Fruit fly (Drosophila melanogaster): Measurements from ENCODE around the gene msl-3.

Gene msl-3

DNA sequence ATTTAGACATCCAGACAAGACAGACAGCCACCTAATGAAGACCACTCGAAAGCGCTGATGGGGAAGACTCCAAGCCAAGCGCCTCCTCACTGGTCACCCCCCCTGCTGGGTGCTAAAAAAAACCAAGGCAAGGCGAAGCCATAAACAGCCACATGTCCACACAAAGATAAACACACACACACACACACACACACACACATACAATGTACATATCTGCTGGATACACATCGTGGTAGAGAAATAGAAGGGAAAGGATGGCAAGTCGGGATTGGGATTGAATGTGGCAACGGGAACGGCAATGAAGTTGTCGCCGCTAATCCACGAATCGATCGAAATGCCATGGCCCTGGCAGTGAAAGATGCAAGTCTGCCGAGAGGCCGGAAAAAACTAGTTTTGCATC lies 24.1 kb upstream of the msl-3 start:
- TF ChIP-seq psq (optimal IDR thresholded peaks at IDR 0.05) (no peak), CG8478 (optimal IDR thresholded peaks at IDR 0.05) (no peak), usp (GFP tag; optimal IDR thresholded peaks at IDR 0.05) (no peak), pan (optimal IDR thresholded peaks at IDR 0.05) (no peak), EcR (GFP tag; optimal IDR thresholded peaks at IDR 0.05) (no peak), Dll (optimal IDR thresholded peaks at IDR 0.05) (no peak)

DNA sequence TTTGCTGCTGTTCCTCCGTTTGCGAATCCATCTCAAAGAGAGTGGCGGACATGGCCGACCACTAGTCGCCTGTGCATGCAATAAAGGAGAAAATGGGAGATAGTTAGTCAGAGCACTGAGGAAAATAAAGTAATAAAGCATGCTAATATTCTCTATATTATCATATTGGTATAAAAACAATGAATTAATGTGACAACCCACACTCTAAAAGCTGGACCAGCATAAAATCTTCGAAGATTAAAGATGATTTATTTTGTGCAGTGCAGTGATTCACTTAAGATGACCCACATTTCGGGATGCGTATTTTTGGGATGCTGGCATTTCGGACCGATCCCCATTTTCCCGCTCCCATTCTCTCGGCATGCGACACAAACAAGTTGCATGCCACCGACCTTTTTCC lies 22.5 kb upstream of the msl-3 start:
- no peak for TF ChIP-seq CG8478 (optimal IDR thresholded peaks at IDR 0.05)
- no peak for TF ChIP-seq Dll (optimal IDR thresholded peaks at IDR 0.05)
- TF ChIP-seq psq (optimal IDR thresholded peaks at IDR 0.05) = no peak

DNA sequence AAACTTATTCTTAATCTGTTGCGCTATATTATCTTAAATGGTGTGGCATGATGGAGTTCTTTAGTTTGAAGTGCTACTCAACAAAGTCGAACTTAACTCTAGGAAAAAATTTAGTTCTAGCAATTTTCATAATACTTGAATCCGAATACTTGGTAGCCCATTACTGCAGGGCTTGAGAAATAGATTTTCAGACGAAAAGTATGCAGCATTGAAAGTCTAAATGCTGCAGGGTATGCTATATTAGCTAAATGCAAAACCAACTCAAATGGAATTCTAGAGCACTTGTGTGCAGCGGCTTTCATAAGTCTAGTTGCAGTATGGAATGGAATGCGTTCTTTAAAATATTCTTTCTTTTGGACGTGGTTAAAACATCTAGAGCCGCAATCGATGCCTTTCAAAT lies 17.9 kb upstream of the msl-3 start:
- TF ChIP-seq EcR (GFP tag; optimal IDR thresholded peaks at IDR 0.05) = no peak
- TF ChIP-seq CG8478 (optimal IDR thresholded peaks at IDR 0.05) = no peak
- TF ChIP-seq psq (optimal IDR thresholded peaks at IDR 0.05) = no peak

DNA sequence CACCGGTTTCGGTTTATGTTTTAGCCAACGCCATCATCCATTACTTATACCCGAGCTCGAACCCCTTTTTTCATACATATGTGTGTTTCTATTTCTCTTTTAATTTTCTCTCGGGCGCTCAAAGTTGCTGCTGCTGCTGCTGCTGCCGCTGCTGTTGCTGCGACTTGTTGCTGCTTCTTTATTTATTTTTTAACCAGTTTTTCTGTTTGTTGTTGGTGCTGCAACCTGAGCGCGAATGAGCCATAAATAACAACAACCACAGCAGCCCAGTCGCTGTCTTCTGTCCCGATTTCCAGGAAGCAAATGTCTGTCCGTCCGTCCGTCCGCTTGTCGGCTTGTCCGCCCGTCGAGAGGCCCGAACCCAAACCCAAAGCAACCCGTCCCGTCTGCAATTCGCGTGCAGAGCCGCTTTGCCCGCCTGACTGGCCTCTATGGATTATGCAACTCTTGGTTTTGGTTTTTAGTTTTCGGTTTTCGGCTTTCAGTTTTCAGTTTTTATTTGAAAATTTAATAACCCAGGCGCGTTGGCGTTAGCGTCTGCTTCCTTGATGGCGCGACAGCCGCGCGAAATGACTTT lies 12.4 kb upstream of the msl-3 start:
- TF ChIP-seq pan (optimal IDR thresholded peaks at IDR 0.05) = no peak
- TF ChIP-seq CG8478 (optimal IDR thresholded peaks at IDR 0.05) = no peak
- no peak for TF ChIP-seq Dll (optimal IDR thresholded peaks at IDR 0.05)
- no peak for TF ChIP-seq psq (optimal IDR thresholded peaks at IDR 0.05)
- no peak for TF ChIP-seq EcR (GFP tag; optimal IDR thresholded peaks at IDR 0.05)
- TF ChIP-seq usp (GFP tag; optimal IDR thresholded peaks at IDR 0.05) = no peak

DNA sequence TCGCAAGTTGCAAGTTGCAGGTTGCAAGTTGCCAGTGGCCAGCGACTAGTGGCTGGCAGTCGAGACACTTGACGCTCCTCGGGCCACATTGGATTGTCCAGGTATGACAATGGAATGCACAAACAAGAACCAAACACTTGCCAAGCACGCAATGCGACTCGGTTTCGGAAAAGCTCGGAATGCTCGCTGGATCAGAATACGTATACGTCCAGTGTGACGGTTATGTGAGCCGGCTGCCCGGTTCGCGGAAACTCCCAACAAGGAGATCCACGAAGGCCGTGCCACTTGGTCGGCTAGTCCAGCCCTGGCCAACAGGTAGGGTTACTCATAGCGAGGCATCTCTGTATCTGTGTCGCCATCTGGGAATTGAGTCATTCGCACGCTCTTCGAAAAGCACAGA lies 11.3 kb upstream of the msl-3 start:
- TF ChIP-seq Dll (optimal IDR thresholded peaks at IDR 0.05) (no peak), psq (optimal IDR thresholded peaks at IDR 0.05) (no peak), usp (GFP tag; optimal IDR thresholded peaks at IDR 0.05) (no peak), EcR (GFP tag; optimal IDR thresholded peaks at IDR 0.05) (no peak), CG8478 (optimal IDR thresholded peaks at IDR 0.05) (no peak), pan (optimal IDR thresholded peaks at IDR 0.05) (no peak)

DNA sequence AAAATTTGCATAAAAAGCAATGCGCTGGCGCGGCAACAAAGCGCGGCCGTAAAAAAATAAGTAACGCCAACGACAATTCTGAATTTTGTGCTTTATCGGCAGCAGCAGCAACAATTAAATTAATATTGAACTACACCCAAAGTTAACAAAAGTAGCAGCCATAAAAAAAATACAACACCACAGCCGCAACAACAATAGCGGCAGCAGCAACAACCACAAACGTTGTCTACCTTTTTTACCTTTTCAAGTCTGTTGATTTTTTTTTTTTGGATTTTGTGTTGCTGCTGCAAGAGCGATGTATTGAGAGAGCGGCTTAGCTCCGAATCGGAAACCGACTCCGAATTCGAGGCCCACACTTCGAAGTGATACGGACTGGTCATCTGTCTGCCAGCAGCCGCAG lies 9.5 kb upstream of the msl-3 start:
- no peak for TF ChIP-seq usp (GFP tag; optimal IDR thresholded peaks at IDR 0.05)
- TF ChIP-seq CG8478 (optimal IDR thresholded peaks at IDR 0.05) = no peak
- TF ChIP-seq Dll (optimal IDR thresholded peaks at IDR 0.05) = no peak
- TF ChIP-seq psq (optimal IDR thresholded peaks at IDR 0.05) = no peak
- no peak for TF ChIP-seq pan (optimal IDR thresholded peaks at IDR 0.05)
- TF ChIP-seq EcR (GFP tag; optimal IDR thresholded peaks at IDR 0.05) = no peak

DNA sequence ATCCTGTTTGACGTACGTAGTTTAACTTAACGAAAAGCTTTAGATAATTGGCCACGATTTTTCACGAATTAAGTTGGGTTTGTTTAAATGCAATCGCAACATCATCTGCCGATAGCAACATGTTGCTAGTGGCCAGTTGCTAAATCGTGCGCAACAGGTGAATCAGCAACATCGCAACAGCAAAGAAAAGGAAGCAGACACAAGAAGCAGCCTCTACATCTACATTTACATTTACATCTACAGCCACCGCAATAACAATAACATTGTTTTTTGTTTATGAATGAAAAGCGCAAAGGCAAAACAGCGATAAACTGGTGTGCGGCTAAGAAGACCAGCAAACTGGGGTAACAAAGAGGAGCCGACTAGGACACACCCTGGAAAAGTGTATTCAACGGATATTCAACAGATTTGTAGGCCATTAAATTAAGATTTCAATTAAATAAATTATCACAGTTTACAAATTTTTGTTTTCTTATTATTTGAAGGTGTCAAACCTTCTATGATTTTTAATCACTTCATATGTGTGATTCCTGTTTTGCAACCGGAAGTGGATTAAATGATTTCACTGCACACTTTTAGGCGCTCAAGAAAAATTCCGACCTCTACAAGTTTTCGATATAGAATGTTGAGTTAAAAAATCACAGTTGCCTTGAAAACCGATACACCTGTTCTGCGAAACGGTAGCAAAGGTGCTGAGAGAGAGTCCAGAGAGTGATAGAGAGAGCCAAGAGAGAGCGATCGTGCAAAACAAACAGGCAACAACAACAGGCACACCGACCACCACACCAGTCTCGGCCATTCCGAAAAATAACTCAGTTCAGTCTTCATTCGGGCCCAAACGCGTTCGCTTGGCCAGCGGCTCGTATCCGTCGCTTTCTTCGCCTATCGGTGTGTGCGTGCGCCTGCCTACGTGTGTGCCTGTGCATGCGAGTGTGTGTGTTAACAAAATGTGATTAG lies 8.6 kb upstream of the msl-3 start, which contains the start of gene melt:
Gene melt, plus strand, starts transcription at position 818 of the 957 bp plus-strand sequence.
- TF ChIP-seq pan (optimal IDR thresholded peaks at IDR 0.05) = peak; percentile 97
- TF ChIP-seq EcR (GFP tag; optimal IDR thresholded peaks at IDR 0.05) = no peak
- no peak for TF ChIP-seq psq (optimal IDR thresholded peaks at IDR 0.05)
- peak; percentile 87 for TF ChIP-seq Dll (optimal IDR thresholded peaks at IDR 0.05)
- TF ChIP-seq usp (GFP tag; optimal IDR thresholded peaks at IDR 0.05) = no peak

DNA sequence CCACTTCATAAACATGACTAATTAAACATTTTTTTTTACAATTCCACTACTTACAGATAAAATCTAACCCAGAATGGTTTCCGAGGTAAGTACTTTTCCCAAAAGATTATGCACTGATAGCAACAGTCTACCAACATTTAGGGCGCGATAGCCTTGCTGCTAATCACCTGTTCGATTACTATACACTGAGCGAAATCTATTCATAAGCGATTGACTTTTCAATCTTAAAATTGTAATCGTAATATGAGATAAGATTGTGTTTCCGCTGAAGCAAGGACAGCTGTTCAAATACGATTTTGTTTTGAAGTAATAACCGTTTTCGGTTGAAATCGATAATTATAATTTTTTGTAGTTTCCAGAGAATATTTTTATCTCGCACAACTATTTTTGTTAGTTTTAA lies 7.3 kb upstream of the msl-3 start:
- TF ChIP-seq Dll (optimal IDR thresholded peaks at IDR 0.05) = no peak
- TF ChIP-seq usp (GFP tag; optimal IDR thresholded peaks at IDR 0.05) = no peak
- no peak for TF ChIP-seq psq (optimal IDR thresholded peaks at IDR 0.05)
- no peak for TF ChIP-seq CG8478 (optimal IDR thresholded peaks at IDR 0.05)
- no peak for TF ChIP-seq EcR (GFP tag; optimal IDR thresholded peaks at IDR 0.05)
- TF ChIP-seq pan (optimal IDR thresholded peaks at IDR 0.05) = no peak

DNA sequence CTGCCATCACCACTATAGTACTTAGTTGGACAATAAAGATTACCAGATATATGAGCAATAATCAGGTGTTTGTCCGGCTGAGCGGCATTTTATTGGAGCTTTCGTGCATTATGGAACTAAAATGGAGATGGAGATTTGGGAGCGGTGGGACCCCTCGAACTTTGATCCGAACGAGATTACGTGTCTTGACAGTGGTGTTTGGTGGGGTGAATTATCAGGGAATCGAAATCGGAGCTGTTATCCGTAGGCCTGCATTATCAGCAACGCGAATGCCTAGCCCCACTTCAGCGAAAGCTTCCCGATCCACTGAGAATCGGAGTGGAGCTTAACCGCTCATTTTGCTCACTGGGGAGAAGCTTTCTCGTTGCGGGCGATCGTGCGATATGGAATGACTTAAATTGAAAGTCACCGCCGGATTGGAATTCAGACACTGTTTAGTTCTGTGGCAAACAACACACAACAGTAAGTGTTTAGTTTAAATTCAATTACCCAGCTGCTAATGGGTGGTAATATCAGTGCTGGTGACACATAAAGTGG lies 6.2 kb upstream of the msl-3 start, which contains the start of gene Acbp2:
Gene Acbp2, plus strand, starts transcription at position 417 of the 537 bp plus-strand sequence.
- TF ChIP-seq psq (optimal IDR thresholded peaks at IDR 0.05) (no peak), usp (GFP tag; optimal IDR thresholded peaks at IDR 0.05) (no peak), pan (optimal IDR thresholded peaks at IDR 0.05) (no peak), CG8478 (optimal IDR thresholded peaks at IDR 0.05) (no peak), EcR (GFP tag; optimal IDR thresholded peaks at IDR 0.05) (no peak)

DNA sequence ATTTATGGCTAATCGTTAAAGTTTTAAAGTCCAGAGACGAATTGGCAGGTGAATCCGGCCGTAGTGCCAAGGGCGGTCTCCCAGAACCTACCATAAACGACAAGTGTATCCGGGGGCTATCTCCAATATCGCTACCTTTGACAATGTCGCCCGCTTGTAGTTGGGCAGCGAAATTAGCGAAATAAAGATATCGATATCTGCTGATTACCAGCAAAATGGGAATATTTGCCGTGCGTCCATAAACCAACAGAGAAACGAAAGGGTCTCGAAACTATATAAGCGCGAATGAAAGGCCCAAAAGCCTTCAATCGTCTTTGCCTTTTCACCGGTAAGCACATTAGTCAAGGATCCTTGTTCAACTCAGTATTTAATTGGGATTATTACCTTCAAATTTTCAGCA lies 5.2 kb upstream of the msl-3 start, which contains the start of gene Acbp3:
Gene Acbp3, plus strand, starts transcription at position 301 of the 400 bp plus-strand sequence.
- no peak for TF ChIP-seq pan (optimal IDR thresholded peaks at IDR 0.05)
- no peak for TF ChIP-seq usp (GFP tag; optimal IDR thresholded peaks at IDR 0.05)
- TF ChIP-seq Dll (optimal IDR thresholded peaks at IDR 0.05) = no peak
- no peak for TF ChIP-seq psq (optimal IDR thresholded peaks at IDR 0.05)
- TF ChIP-seq EcR (GFP tag; optimal IDR thresholded peaks at IDR 0.05) = no peak
- TF ChIP-seq CG8478 (optimal IDR thresholded peaks at IDR 0.05) = no peak

DNA sequence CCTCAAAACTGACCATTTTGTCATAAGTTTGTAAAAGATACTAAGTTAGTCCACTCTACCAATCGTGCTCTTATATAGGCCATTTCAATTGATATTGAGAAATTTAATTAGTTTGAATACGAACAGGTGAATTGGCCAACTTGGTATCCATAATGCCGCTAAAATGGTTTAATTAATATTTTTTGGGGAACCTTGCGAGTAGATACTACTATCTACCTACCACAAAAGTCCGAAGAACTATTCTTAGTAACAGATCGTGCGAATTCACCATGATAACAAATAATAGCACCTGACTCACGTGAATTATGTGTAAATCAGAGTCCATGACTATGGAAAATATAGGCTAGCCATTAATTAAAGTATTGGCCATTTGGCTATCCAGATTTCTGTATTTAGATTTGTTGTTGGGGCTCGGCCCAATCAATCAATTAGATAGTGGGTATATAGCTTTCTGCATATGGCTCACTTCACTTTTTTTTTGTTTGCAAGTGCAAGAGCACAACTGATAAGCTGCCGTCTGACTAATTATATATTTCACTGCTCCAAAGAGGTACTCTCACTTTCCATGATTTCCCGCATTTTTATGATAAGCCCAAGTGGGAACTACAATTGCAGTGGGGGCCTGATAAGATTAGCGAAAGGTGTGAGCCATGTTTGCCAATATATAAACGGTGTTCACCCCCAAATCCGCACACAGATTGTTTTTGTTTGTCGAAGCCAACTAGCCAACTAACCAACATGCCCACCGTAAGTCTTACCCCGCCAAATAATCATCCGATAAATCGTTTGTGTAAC lies 3.1 kb upstream of the msl-3 start, which contains the start of the genes Acbp4 and Acbp6:
Gene Acbp4, minus strand, starts transcription at position 51 of the 795 bp plus-strand sequence.
Gene Acbp6, plus strand, starts transcription at position 690 of the 795 bp plus-strand sequence.
- TF ChIP-seq psq (optimal IDR thresholded peaks at IDR 0.05) (no peak), EcR (GFP tag; optimal IDR thresholded peaks at IDR 0.05) (no peak), pan (optimal IDR thresholded peaks at IDR 0.05) (no peak), usp (GFP tag; optimal IDR thresholded peaks at IDR 0.05) (no peak), CG8478 (optimal IDR thresholded peaks at IDR 0.05) (no peak), Dll (optimal IDR thresholded peaks at IDR 0.05) (no peak)
